Worm (Caenorhabditis elegans) whole organism, L2 larva: Measurements from ENCODE around the gene sri-20.

Experiments used
- ZK546.5 ChIP-seq: sonication (generic microtip); optimal IDR thresholded peaks from 2 replicates; lab custom pipeline; 2017; ENCODE audit warnings: missing biosample characterization, missing genetic modification characterization
- blmp-1 ChIP-seq: sonication (generic microtip); optimal IDR thresholded peaks from 2 replicates; lab custom pipeline; 2017; ENCODE audit warnings: missing genetic modification characterization, mild to moderate bottlenecking, missing compliant biosample characterization, antibody characterized with exemption, moderate library complexity; ENCODE audit not compliant: insufficient read depth
- ceh-16 ChIP-seq: fragments of 150-350 bp; optimal IDR thresholded peaks from 2 replicates; lab custom pipeline; 2014; ENCODE audit warnings: missing biosample characterization, missing genetic modification characterization
- dmd-4 ChIP-seq: sonication (generic microtip); optimal IDR thresholded peaks from 2 replicates; lab custom pipeline; 2017; ENCODE audit warnings: missing biosample characterization, missing genetic modification characterization
- mdl-1 ChIP-seq, 2 experiments: fragments of 150-350 bp in 1 of 2; sonication (generic microtip) in 1 of 2; optimal IDR thresholded peaks; 2 replicates each; lab custom pipeline; 2017; ENCODE audit warnings: missing biosample characterization in 2 of 2, missing genetic modification characterization in 2 of 2
- nhr-11 ChIP-seq: fragments of 150-350 bp; optimal IDR thresholded peaks from 2 replicates; lab custom pipeline; 2014; ENCODE audit warnings: missing biosample characterization, missing genetic modification characterization
- nhr-12 ChIP-seq: fragments of 150-350 bp; optimal IDR thresholded peaks from 2 replicates; lab custom pipeline; 2014; ENCODE audit warnings: missing biosample characterization, missing genetic modification characterization
- nhr-237 ChIP-seq: fragments of 150-350 bp; optimal IDR thresholded peaks from 2 replicates; lab custom pipeline; 2014; ENCODE audit warnings: missing biosample characterization, missing genetic modification characterization
- nhr-25 ChIP-seq: fragments of 150-350 bp; sonication (generic microtip); optimal IDR thresholded peaks from 3 replicates; lab custom pipeline; 2014; ENCODE audit warnings: missing biosample characterization, missing genetic modification characterization
- sem-4 ChIP-seq: fragments of 150-350 bp; optimal IDR thresholded peaks from 2 replicates; lab custom pipeline; 2014; ENCODE audit warnings: missing biosample characterization, missing genetic modification reagents, missing genetic modification characterization
- skn-1 ChIP-seq: sonication (generic microtip); optimal IDR thresholded peaks from 2 replicates; lab custom pipeline; 2017; ENCODE audit warnings: missing biosample characterization, missing genetic modification characterization
- unc-39 ChIP-seq: fragments of 150-350 bp; optimal IDR thresholded peaks from 2 replicates; lab custom pipeline; 2014; ENCODE audit warnings: missing biosample characterization, missing genetic modification characterization
- unc-62 ChIP-seq: fragments of 150-350 bp; optimal IDR thresholded peaks from 2 replicates; lab custom pipeline; 2014; ENCODE audit warnings: missing biosample characterization, missing genetic modification reagents, missing genetic modification characterization

DNA sequence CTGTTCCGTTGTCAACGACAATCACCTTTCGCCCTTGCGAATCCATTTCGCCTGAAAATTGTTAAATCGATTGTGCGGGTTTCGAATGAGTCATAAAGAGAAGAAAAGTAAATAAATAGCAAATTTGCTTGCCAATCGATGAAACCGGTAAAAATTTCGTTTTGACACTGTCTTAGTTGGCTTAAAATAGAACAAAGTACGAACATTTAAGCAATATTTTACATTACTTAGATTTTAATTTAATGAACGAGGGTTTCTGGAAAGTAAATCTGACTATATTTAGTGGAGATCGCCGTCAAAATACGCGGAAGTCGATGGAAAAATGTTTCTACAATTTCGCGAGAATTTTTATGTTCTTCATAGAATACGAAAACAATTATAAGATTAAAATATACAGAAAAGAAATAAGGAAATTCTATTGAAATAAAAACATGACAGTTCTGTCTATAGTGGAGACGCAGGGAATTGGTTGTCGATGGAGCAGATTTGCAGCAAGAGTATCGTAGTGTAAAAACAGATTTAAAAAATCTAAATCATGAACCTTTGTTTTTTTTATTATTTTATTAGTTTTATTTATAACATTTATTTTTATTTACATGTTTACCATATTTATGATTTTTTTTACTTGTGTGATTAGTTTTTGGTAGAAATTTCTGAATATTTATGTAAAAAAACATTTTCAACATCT lies 29.9 kb upstream of the sri-20 start, which contains the start of gene arx-2:
- no peak for TF ChIP-seq unc-39 (tag; lab: Kevin White, UChicago)
- TF ChIP-seq ZK546.5 (tag; lab: Kevin White, UChicago) = no peak
- TF ChIP-seq nhr-11 (tag; lab: Kevin White, UChicago) = no peak
- TF ChIP-seq dmd-4 (tag; lab: Kevin White, UChicago) = no peak
- no peak for TF ChIP-seq mdl-1 (tag; optimal IDR thresholded peaks at IDR 0.05; lab: Kevin White, UChicago)
- TF ChIP-seq skn-1 = no peak
- TF ChIP-seq blmp-1 (tag; lab: Kevin White, UChicago) = no peak
- TF ChIP-seq sem-4 (tag; lab: Kevin White, UChicago) = no peak
- no peak for TF ChIP-seq nhr-237 (tag; lab: Kevin White, UChicago)
- no peak for TF ChIP-seq nhr-25 (tag; lab: Kevin White, UChicago)
- TF ChIP-seq nhr-12 (tag; lab: Kevin White, UChicago) = no peak
- TF ChIP-seq unc-62 (GFP tag; lab: Kevin White, UChicago) = no peak
- TF ChIP-seq ceh-16 (tag; lab: Kevin White, UChicago) = no peak
